Worm (Caenorhabditis elegans) whole organism, L3 larva: Measurements from ENCODE around the gene F39F10.4.

Experiments used
- R02D3.7 ChIP-seq: fragments of 150-350 bp; optimal IDR thresholded peaks from 2 replicates; lab custom pipeline; 2014; ENCODE audit warnings: missing biosample characterization, missing genetic modification characterization
- ZK546.5 ChIP-seq: sonication (generic microtip); optimal IDR thresholded peaks from 2 replicates; lab custom pipeline; 2017; ENCODE audit warnings: missing biosample characterization, missing genetic modification characterization
- ama-1 ChIP-seq: fragments of 150-350 bp; optimal IDR thresholded peaks from 2 replicates; lab custom pipeline; 2018
- ceh-28 ChIP-seq: fragments of 150-350 bp; optimal IDR thresholded peaks from 2 replicates; lab custom pipeline; 2014; ENCODE audit warnings: missing biosample characterization, missing genetic modification reagents, missing genetic modification characterization
- ceh-9 ChIP-seq: sonication (generic microtip); optimal IDR thresholded peaks from 2 replicates; lab custom pipeline; 2018; ENCODE audit warnings: missing biosample characterization, missing genetic modification characterization
- egl-27 ChIP-seq: sonication (generic microtip); optimal IDR thresholded peaks from 4 replicates; lab custom pipeline; 2017; ENCODE audit warnings: missing biosample characterization, missing genetic modification reagents, missing genetic modification characterization
- egl-5 ChIP-seq: fragments of 150-350 bp; optimal IDR thresholded peaks from 2 replicates; lab custom pipeline; 2017; ENCODE audit warnings: missing biosample characterization, missing genetic modification reagents, missing genetic modification characterization, inconsistent platforms
- elt-3 ChIP-seq, 3 experiments: fragments of 150-350 bp in 1 of 3; sonication (generic microtip) in 2 of 3; optimal IDR thresholded peaks; 2 replicates in 2 of 3; 4 replicates in 1 of 3; lab custom pipeline; 2014 to 2017; ENCODE audit warnings: missing biosample characterization in 3 of 3, missing genetic modification characterization in 3 of 3
- eor-1 ChIP-seq, 2 experiments: fragments of 150-350 bp; optimal IDR thresholded peaks; 2 replicates each; lab custom pipeline; 2014 to 2018; ENCODE audit warnings: missing biosample characterization in 2 of 2, missing genetic modification characterization in 2 of 2
- fkh-10 ChIP-seq: sonication (generic microtip); optimal IDR thresholded peaks from 2 replicates; lab custom pipeline; 2017; ENCODE audit warnings: missing biosample characterization, missing genetic modification reagents, missing genetic modification characterization
- fkh-2 ChIP-seq: fragments of 150-350 bp; optimal IDR thresholded peaks from 2 replicates; lab custom pipeline; 2014; ENCODE audit warnings: missing biosample characterization, missing genetic modification reagents, missing genetic modification characterization
- fos-1 ChIP-seq: fragments of 150-350 bp; optimal IDR thresholded peaks from 2 replicates; lab custom pipeline; 2014; ENCODE audit warnings: missing biosample characterization, missing genetic modification characterization
- jun-1 ChIP-seq: fragments of 150-350 bp; optimal IDR thresholded peaks from 2 replicates; lab custom pipeline; 2014; ENCODE audit warnings: missing biosample characterization, missing genetic modification reagents, missing genetic modification characterization
- lin-15B ChIP-seq: fragments of 150-350 bp; optimal IDR thresholded peaks from 2 replicates; lab custom pipeline; 2014; ENCODE audit warnings: missing biosample characterization, missing genetic modification characterization
- lin-39 ChIP-seq: fragments of 150-350 bp; optimal IDR thresholded peaks from 2 replicates; lab custom pipeline; 2018; ENCODE audit warnings: missing biosample characterization, missing genetic modification reagents, missing genetic modification characterization
- nfya-1 ChIP-seq: sonication (generic microtip); optimal IDR thresholded peaks from 2 replicates; lab custom pipeline; 2017; ENCODE audit warnings: missing genetic modification characterization, mild to moderate bottlenecking, missing compliant biosample characterization, antibody characterized with exemption, moderate library complexity; ENCODE audit not compliant: insufficient read depth
- nhr-12 ChIP-seq: fragments of 150-350 bp; optimal IDR thresholded peaks from 2 replicates; lab custom pipeline; 2014; ENCODE audit warnings: missing biosample characterization, missing genetic modification characterization
- nhr-23 ChIP-seq: fragments of 150-350 bp; optimal IDR thresholded peaks from 2 replicates; lab custom pipeline; 2014; ENCODE audit warnings: missing biosample characterization, missing genetic modification reagents, missing genetic modification characterization
- nhr-237 ChIP-seq: fragments of 150-350 bp; optimal IDR thresholded peaks from 2 replicates; lab custom pipeline; 2014; ENCODE audit warnings: missing biosample characterization, missing genetic modification characterization
- nhr-28 ChIP-seq: fragments of 150-350 bp; optimal IDR thresholded peaks from 2 replicates; lab custom pipeline; 2014; ENCODE audit warnings: missing biosample characterization, missing genetic modification characterization
- nhr-67 ChIP-seq: fragments of 150-350 bp; optimal IDR thresholded peaks from 2 replicates; lab custom pipeline; 2014; ENCODE audit warnings: missing biosample characterization, missing genetic modification characterization
- nhr-76 ChIP-seq: fragments of 150-350 bp; sonication (generic microtip); optimal IDR thresholded peaks from 5 replicates; lab custom pipeline; 2014; ENCODE audit warnings: missing biosample characterization, missing genetic modification characterization
- nhr-77 ChIP-seq: fragments of 150-350 bp; optimal IDR thresholded peaks from 2 replicates; lab custom pipeline; 2014; ENCODE audit warnings: missing biosample characterization, missing genetic modification characterization
- pha-4 ChIP-seq: fragments of 150-350 bp; optimal IDR thresholded peaks from 2 replicates; lab custom pipeline; 2014; ENCODE audit warnings: missing biosample characterization, missing genetic modification reagents, missing genetic modification characterization
- pqm-1 ChIP-seq: fragments of 150-350 bp; optimal IDR thresholded peaks from 2 replicates; lab custom pipeline; 2017; ENCODE audit warnings: missing biosample characterization, missing genetic modification characterization, inconsistent platforms
- skn-1 ChIP-seq: fragments of 150-350 bp; optimal IDR thresholded peaks from 2 replicates; lab custom pipeline; 2014; ENCODE audit warnings: missing biosample characterization, missing genetic modification characterization
- snpc-4 ChIP-seq: fragments of 150-350 bp; optimal IDR thresholded peaks from 2 replicates; lab custom pipeline; 2014; ENCODE audit warnings: missing biosample characterization, missing genetic modification characterization
- tbx-2 ChIP-seq: sonication (generic microtip); optimal IDR thresholded peaks from 2 replicates; lab custom pipeline; 2016; ENCODE audit warnings: mild to moderate bottlenecking, missing genetic modification characterization, missing compliant biosample characterization
- zag-1 ChIP-seq: fragments of 150-350 bp; optimal IDR thresholded peaks from 2 replicates; lab custom pipeline; 2014; ENCODE audit warnings: missing biosample characterization, missing genetic modification characterization
- ztf-11 ChIP-seq: fragments of 150-350 bp; optimal IDR thresholded peaks from 2 replicates; lab custom pipeline; 2014; ENCODE audit warnings: missing biosample characterization, missing genetic modification characterization
- ztf-4 ChIP-seq: fragments of 150-350 bp; optimal IDR thresholded peaks from 2 replicates; lab custom pipeline; 2014; ENCODE audit warnings: missing biosample characterization, missing genetic modification characterization

The F39F10.4 gene

ce11 chrX:16903619-16904018, at the start of gene F39F10.4:
Gene F39F10.4, minus strand, starts transcription at chrX:16903719.
- no peak for TF ChIP-seq nhr-237 (tag; lab: Kevin White, UChicago)
- no peak for TF ChIP-seq nhr-28 (tag; lab: Kevin White, UChicago)
- TF ChIP-seq zag-1 (tag; lab: Kevin White, UChicago), result no peak
- TF ChIP-seq fkh-10 (GFP tag; lab: Kevin White, UChicago), result no peak
- no peak for TF ChIP-seq nhr-77
- no peak for TF ChIP-seq nhr-12 (tag; lab: Kevin White, UChicago)
- TF ChIP-seq pqm-1 (tag; lab: Kevin White, UChicago), result no peak
- no peak for TF ChIP-seq ZK546.5 (tag; lab: Kevin White, UChicago)
- TF ChIP-seq nfya-1, result no peak
- no peak for TF ChIP-seq nhr-23 (tag; lab: Kevin White, UChicago)
- no peak for TF ChIP-seq eor-1 (tag; optimal IDR thresholded peaks at IDR 0.05; lab: Kevin White, UChicago)
- TF ChIP-seq nhr-76, result no peak
- TF ChIP-seq lin-15B (tag; lab: Kevin White, UChicago), result no peak
- no peak for TF ChIP-seq tbx-2 (tag; lab: Kevin White, UChicago)
- TF ChIP-seq ceh-28 (tag; lab: Kevin White, UChicago), result no peak
- TF ChIP-seq elt-3 (tag; optimal IDR thresholded peaks at IDR 0.05; lab: Kevin White, UChicago), result no peak
- no peak for TF ChIP-seq egl-27 (tag; lab: Kevin White, UChicago)
- TF ChIP-seq ceh-9 (tag; lab: Kevin White, UChicago), result no peak
- no peak for TF ChIP-seq ztf-11 (tag; lab: Kevin White, UChicago)

DNA sequence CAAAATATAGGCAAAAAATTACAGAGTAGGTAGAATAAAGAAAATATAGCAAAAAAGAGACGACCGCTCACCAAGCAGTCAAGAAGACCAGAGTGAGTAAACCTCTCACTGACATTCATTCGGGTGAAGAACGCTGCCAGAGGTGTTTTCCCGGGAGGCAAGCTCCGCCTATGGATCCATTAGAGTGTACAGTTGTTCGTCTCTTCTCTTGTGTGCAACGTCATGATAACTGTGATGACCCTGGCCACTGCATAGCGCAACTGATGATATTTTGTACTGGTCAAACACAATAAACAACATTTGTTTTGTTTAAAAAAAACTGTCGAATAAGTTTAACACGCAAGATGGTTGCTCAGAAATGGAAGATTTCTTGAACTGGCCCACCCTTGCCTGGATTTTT, 49.3 kb upstream of the F39F10.4 start, which contains the start of gene F52G3.8:
F52G3.8 (minus strand) TSS at position 101 of the 400 bp plus-strand sequence.
- TF ChIP-seq ceh-28 (tag; lab: Kevin White, UChicago), result no peak
- no peak for TF ChIP-seq R02D3.7 (tag; lab: Kevin White, UChicago)
- TF ChIP-seq jun-1, result no peak
- TF ChIP-seq snpc-4 (tag; lab: Kevin White, UChicago), result no peak
- TF ChIP-seq egl-27 (tag; lab: Kevin White, UChicago), result no peak
- TF ChIP-seq nhr-23 (tag; lab: Kevin White, UChicago), result no peak
- no peak for TF ChIP-seq ceh-9 (tag; lab: Kevin White, UChicago)
- TF ChIP-seq nfya-1, result no peak
- no peak for TF ChIP-seq skn-1
- TF ChIP-seq lin-39 (tag; lab: Kevin White, UChicago), result no peak
- no peak for TF ChIP-seq nhr-12 (tag; lab: Kevin White, UChicago)
- TF ChIP-seq egl-5 (tag; lab: Kevin White, UChicago), result no peak

DNA sequence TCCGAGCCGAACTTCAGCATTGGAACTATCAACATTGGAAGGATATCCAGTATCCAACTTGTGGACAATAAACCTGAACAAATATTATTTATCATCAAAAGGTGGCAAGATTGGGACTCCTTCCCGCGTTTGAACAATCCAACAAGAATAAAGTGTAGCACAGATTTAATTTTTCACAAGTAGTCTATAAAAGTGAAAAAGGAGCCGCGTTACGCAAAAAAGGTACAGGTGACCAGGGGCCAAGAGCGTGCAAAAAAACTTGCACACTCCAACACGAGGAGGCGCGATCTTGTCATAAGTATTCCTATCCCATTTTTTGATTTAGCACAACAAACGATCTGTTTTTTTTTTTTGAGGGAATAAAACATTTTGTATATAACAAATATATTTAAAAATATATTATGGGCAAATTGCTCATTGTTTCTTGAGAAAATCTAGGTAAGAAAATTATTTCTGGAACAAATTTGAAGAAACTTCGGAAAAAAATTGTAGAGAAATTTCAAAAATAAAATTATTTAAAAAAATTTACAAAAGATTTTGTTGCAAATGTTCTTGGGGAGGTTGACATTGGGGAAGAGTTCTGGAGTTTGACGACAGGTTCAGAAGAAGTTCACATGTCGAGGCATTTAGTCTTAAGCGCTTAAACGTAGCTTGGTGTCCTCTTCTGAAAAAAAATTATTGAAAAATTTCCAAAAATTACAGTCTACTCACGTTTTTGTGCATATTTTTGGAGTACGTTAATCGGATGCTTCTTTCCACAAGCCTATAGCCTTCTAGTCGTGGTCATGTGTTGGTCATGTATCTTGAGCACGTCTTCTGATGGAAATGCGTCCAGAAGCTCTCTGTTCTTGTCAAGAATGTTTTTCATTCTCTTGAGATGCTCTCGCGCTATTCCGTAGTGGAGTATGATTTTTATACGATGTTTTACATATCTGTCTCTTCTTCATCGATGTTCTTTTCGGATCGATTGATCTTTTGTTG, 40.7 kb upstream of the F39F10.4 start:
- no peak for TF ChIP-seq ztf-4 (tag; lab: Kevin White, UChicago)
- TF ChIP-seq pha-4 (tag; lab: Kevin White, UChicago), result peak; percentile 42
- no peak for TF ChIP-seq fkh-2 (tag; lab: Kevin White, UChicago)
- no peak for TF ChIP-seq nhr-77
- no peak for TF ChIP-seq fos-1 (tag; lab: Kevin White, UChicago)
- TF ChIP-seq lin-39 (tag; lab: Kevin White, UChicago), result peak; percentile 69
- peak; percentile 96 for TF ChIP-seq ama-1 (lab: Kevin White, UChicago)

ce11 chrX:16942316-16942715, 38.8 kb upstream of the F39F10.4 start:
- TF ChIP-seq fkh-10 (GFP tag; lab: Kevin White, UChicago), result no peak
- TF ChIP-seq ama-1 (lab: Kevin White, UChicago), result peak; percentile 33
- TF ChIP-seq nhr-23 (tag; lab: Kevin White, UChicago), result no peak
- TF ChIP-seq elt-3 (tag; optimal IDR thresholded peaks at IDR 0.05; lab: Kevin White, UChicago), result no peak
- TF ChIP-seq ZK546.5 (tag; lab: Kevin White, UChicago), result no peak
- no peak for TF ChIP-seq nhr-67 (tag; lab: Kevin White, UChicago)
- TF ChIP-seq pha-4 (tag; lab: Kevin White, UChicago), result no peak
- no peak for TF ChIP-seq fos-1 (tag; lab: Kevin White, UChicago)
- TF ChIP-seq egl-5 (tag; lab: Kevin White, UChicago), result no peak
